Worm (Caenorhabditis elegans) whole organism, L3 larva: Measurements from ENCODE around the gene Y45F3A.4.

Experiments
- elt-2 ChIP-seq: sonication (generic microtip); optimal IDR thresholded peaks from 2 replicates; lab custom pipeline; 2016; ENCODE audit warnings: missing genetic modification reagents, mild to moderate bottlenecking, missing genetic modification characterization, missing compliant biosample characterization
- lin-15B ChIP-seq: fragments of 150-350 bp; optimal IDR thresholded peaks from 2 replicates; lab custom pipeline; 2014; ENCODE audit warnings: missing biosample characterization, missing genetic modification characterization
- zag-1 ChIP-seq: fragments of 150-350 bp; optimal IDR thresholded peaks from 2 replicates; lab custom pipeline; 2014; ENCODE audit warnings: missing biosample characterization, missing genetic modification characterization
- ztf-4 ChIP-seq: fragments of 150-350 bp; optimal IDR thresholded peaks from 2 replicates; lab custom pipeline; 2014; ENCODE audit warnings: missing biosample characterization, missing genetic modification characterization

DNA sequence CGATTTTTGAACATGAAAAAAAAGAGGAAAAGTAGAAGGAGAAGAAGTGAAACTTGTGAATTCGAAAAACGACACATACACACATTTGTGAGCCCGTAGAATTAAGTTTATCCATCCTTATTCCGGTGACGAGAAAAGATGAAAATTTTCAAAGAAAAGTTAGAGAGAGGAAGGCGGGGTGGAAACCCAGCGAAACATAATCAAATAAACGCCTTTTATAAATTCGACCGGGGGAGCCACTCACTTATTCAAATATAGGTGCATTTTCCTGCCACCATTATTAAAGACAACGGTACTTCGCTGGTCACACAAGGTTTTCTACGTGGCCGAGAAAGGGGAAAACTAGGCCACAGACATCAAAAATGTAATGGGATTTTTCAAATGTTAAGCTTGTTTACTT lies 8.3 kb upstream of the Y45F3A.4 start:
- no peak for TF ChIP-seq lin-15B (tag; lab: Kevin White, UChicago)
- TF ChIP-seq ztf-4: no peak
- TF ChIP-seq zag-1 (tag; lab: Kevin White, UChicago): no peak
- TF ChIP-seq elt-2 (tag; lab: Kevin White, UChicago): no peak
